Worm (Caenorhabditis elegans): ENCODE data around the gene gst-19.

gst-19 gene

DNA sequence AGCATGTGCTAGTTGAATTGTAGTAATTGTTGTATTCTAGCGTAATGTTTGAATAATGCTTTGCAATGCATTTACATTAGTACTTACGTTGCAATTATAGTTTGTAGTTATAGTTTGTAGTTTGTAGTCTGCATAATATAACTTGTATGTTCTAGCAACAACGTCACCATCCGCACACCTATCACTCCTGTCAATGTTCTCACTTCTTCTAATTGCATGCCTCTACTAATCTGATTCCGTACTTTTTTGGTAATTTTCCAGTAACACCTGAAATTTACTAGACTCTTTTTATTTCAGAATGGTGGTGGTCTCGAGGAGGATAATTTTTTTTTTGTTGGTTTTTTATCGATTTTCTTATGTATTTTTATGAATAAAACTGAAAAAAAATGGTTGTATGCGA is 9.7 kb upstream of the gst-19 start:
- TF ChIP-seq nhr-11 (tag; optimal IDR thresholded peaks at IDR 0.05) = no peak
- no peak for TF ChIP-seq mec-3 (tag; optimal IDR thresholded peaks at IDR 0.05; ENCODE audit: borderline replicate concordance)
- TF ChIP-seq unc-86 (tag; optimal IDR thresholded peaks at IDR 0.05) = no peak
- TF ChIP-seq elt-4 (tag; optimal IDR thresholded peaks at IDR 0.05) = no peak
- TF ChIP-seq Y22D7AL.16 (tag; optimal IDR thresholded peaks at IDR 0.05) = no peak
- TF ChIP-seq ama-1 (optimal IDR thresholded peaks at IDR 0.05) = no peak
- no peak for TF ChIP-seq odd-2 (tag; optimal IDR thresholded peaks at IDR 0.05)
- no peak for TF ChIP-seq F13H6.1 (tag; optimal IDR thresholded peaks at IDR 0.05)
- no peak for TF ChIP-seq unc-55 (GFP tag; optimal IDR thresholded peaks at IDR 0.05)
- TF ChIP-seq ceh-9 (tag; optimal IDR thresholded peaks at IDR 0.05) = no peak
- no peak for TF ChIP-seq fax-1 (tag; optimal IDR thresholded peaks at IDR 0.05)
- TF ChIP-seq ceh-31 (tag; optimal IDR thresholded peaks at IDR 0.05) = no peak
- no peak for TF ChIP-seq madf-2 (tag; optimal IDR thresholded peaks at IDR 0.05)
- no peak for TF ChIP-seq fkh-6 (tag; optimal IDR thresholded peaks at IDR 0.05)
- TF ChIP-seq C38D4.7 (GFP tag; optimal IDR thresholded peaks at IDR 0.05) = no peak
- TF ChIP-seq che-1 (tag; optimal IDR thresholded peaks at IDR 0.05) = no peak
- no peak for TF ChIP-seq ceh-30 (tag; optimal IDR thresholded peaks at IDR 0.05)
- TF ChIP-seq hlh-30 (tag; optimal IDR thresholded peaks at IDR 0.05; ENCODE audit: insufficient read depth) = no peak
- no peak for TF ChIP-seq ceh-22 (tag; optimal IDR thresholded peaks at IDR 0.05)
- TF ChIP-seq pha-2 (tag; optimal IDR thresholded peaks at IDR 0.05) = no peak

DNA sequence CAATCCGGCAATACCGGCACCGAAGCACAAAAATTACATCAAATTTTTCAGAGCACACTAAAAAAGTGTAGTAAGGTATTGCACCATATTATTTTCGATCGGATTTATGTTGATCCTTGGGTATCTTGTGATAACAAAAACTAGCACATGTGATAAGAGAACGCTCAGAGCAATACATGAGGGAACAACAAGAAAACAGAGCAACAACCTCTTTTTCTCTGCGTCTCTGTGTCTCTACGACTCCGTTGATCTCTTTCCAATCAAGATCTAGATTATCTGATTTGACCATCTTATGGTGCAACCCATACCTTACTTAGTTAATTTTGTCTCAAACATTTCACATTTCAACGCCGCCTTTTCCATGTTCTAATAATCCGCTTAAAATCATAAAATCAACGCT is 5.3 kb upstream of the gst-19 start, which contains the start of gene tag-10:
TSS of gene tag-10 (plus strand) at position 347 of the 400 bp plus-strand sequence.
- TF ChIP-seq K02D7.2 (tag; optimal IDR thresholded peaks at IDR 0.05) = no peak
- TF ChIP-seq fkh-10 (GFP tag; optimal IDR thresholded peaks at IDR 0.05) = no peak
- no peak for TF ChIP-seq Y22D7AL.16 (tag; optimal IDR thresholded peaks at IDR 0.05)
- TF ChIP-seq hlh-15 (tag; optimal IDR thresholded peaks at IDR 0.05) = no peak
- no peak for TF ChIP-seq eyg-1 (tag; optimal IDR thresholded peaks at IDR 0.05)
- no peak for TF ChIP-seq nfya-1 (tag; optimal IDR thresholded peaks at IDR 0.05)
- no peak for TF ChIP-seq C08G9.2 (tag; optimal IDR thresholded peaks at IDR 0.05)
- TF ChIP-seq ceh-30 (tag; optimal IDR thresholded peaks at IDR 0.05) = no peak
- TF ChIP-seq elt-2 (tag; optimal IDR thresholded peaks at IDR 0.05) = no peak
- TF ChIP-seq rnt-1 (tag; optimal IDR thresholded peaks at IDR 0.05) = no peak
- TF ChIP-seq unc-86 (tag; optimal IDR thresholded peaks at IDR 0.05) = no peak

DNA sequence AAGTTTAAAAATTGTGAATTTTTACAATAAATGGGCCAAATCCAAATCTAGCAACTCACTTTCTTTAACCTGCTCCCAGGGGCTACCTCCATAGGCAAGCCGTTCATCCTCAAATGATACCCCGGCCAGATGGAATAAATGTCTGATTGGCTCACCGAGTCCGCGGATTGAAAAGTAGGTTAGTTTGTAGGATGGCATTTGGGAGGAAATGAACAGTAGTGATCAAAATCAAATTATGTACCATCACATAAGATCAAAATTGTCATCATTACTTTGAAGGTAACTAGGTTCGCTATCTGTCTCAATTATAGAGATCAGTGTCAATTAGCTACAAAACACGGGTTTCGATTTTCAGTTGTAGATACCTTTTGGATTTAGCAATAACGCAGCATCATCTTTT is 3.7 kb upstream of the gst-19 start, which contains the start of the genes gst-17 and gst-18:
TSS of gene gst-17 (minus strand) at position 101 of the 400 bp plus-strand sequence.
TSS of gene gst-18 (minus strand) at position 198 of the 400 bp plus-strand sequence.
- TF ChIP-seq ceh-9 (tag; optimal IDR thresholded peaks at IDR 0.05) (no peak), sdc-2 (tag; optimal IDR thresholded peaks at IDR 0.05) (no peak), ceh-31 (tag; optimal IDR thresholded peaks at IDR 0.05) (no peak), tbx-7 (tag; optimal IDR thresholded peaks at IDR 0.05) (no peak), unc-3 (GFP tag; conservative IDR thresholded peaks at IDR 0.05) (no peak), unc-3 (tag; optimal IDR thresholded peaks at IDR 0.05) (no peak), T23F11.4 (GFP tag; optimal IDR thresholded peaks at IDR 0.05) (no peak), ceh-19 (GFP tag; optimal IDR thresholded peaks at IDR 0.05) (no peak), pha-4 (tag; optimal IDR thresholded peaks at IDR 0.05) (no peak), K09A11.1 (tag; optimal IDR thresholded peaks at IDR 0.05; ENCODE audit: insufficient read depth) (no peak), zip-5 (tag; optimal IDR thresholded peaks at IDR 0.05) (no peak), elt-4 (tag; optimal IDR thresholded peaks at IDR 0.05) (no peak), fkh-6 (tag; optimal IDR thresholded peaks at IDR 0.05) (no peak), ceh-34 (tag; optimal IDR thresholded peaks at IDR 0.05) (no peak), ceh-24 (tag; optimal IDR thresholded peaks at IDR 0.05) (no peak), ceh-18 (tag; optimal IDR thresholded peaks at IDR 0.05) (no peak)

Measured in whole organism, late embryonic.